Worm (Caenorhabditis elegans): ENCODE results near the gene hda-1.

hda-1 gene

ce11 chrV:14505745-14506214 lies 19.4 kb upstream of the hda-1 start:
- TF ChIP-seq ceh-45 (GFP tag; IDR thresholded peaks at IDR 0.05) (no peak), ceh-31 (tag; optimal IDR thresholded peaks at IDR 0.05) (peak; percentile 10), rnt-1 (tag; optimal IDR thresholded peaks at IDR 0.05) (peak; percentile 45), syd-9 (tag; optimal IDR thresholded peaks at IDR 0.05) (peak; percentile 11), C08G9.2 (tag; optimal IDR thresholded peaks at IDR 0.05) (peak; percentile 16), elt-2 (tag; optimal IDR thresholded peaks at IDR 0.05) (peak; percentile 97), unc-3 (GFP tag; conservative IDR thresholded peaks at IDR 0.05) (no peak), unc-3 (tag; optimal IDR thresholded peaks at IDR 0.05) (no peak), ref-2 (tag; optimal IDR thresholded peaks at IDR 0.05) (peak; percentile 79), ahr-1 (tag; optimal IDR thresholded peaks at IDR 0.05) (no peak), pag-3 (tag; optimal IDR thresholded peaks at IDR 0.05; ENCODE audit: borderline replicate concordance) (no peak), ceh-34 (tag; optimal IDR thresholded peaks at IDR 0.05) (no peak), ceh-22 (tag; optimal IDR thresholded peaks at IDR 0.05) (no peak), tbx-7 (tag; optimal IDR thresholded peaks at IDR 0.05) (no peak)

- peak; percentile 6 for TF ChIP-seq unc-55 (GFP tag; optimal IDR thresholded peaks at IDR 0.05)
- no peak for TF ChIP-seq ceh-19 (GFP tag; optimal IDR thresholded peaks at IDR 0.05)
- no peak for TF ChIP-seq zip-5 (tag; optimal IDR thresholded peaks at IDR 0.05)
- TF ChIP-seq lim-6 (tag; optimal IDR thresholded peaks at IDR 0.05) = no peak
- TF ChIP-seq K09A11.1 (tag; optimal IDR thresholded peaks at IDR 0.05; ENCODE audit: insufficient read depth) = no peak
- TF ChIP-seq dve-1 (tag; optimal IDR thresholded peaks at IDR 0.05) = no peak
- TF ChIP-seq unc-42 (tag; optimal IDR thresholded peaks at IDR 0.05) = no peak
- TF ChIP-seq ceh-45 (GFP tag; IDR thresholded peaks at IDR 0.05) = no peak
- TF ChIP-seq gmeb-2 (tag; optimal IDR thresholded peaks at IDR 0.05) = no peak
- TF ChIP-seq rnt-1 (tag; optimal IDR thresholded peaks at IDR 0.05) = peak; percentile 22
- TF ChIP-seq ceh-31 (tag; optimal IDR thresholded peaks at IDR 0.05) = no peak
- no peak for TF ChIP-seq fkh-6 (tag; optimal IDR thresholded peaks at IDR 0.05)
- TF ChIP-seq elt-2 (tag; optimal IDR thresholded peaks at IDR 0.05) = peak; percentile 3
- TF ChIP-seq lin-11 (tag; optimal IDR thresholded peaks at IDR 0.05) = no peak
- no peak for TF ChIP-seq ceh-14 (tag; optimal IDR thresholded peaks at IDR 0.05)
- TF ChIP-seq nfya-1 (tag; optimal IDR thresholded peaks at IDR 0.05) = no peak
Measured at ce11 chrV:14506713-14507675, 18.2 kb upstream of the hda-1 start.

DNA sequence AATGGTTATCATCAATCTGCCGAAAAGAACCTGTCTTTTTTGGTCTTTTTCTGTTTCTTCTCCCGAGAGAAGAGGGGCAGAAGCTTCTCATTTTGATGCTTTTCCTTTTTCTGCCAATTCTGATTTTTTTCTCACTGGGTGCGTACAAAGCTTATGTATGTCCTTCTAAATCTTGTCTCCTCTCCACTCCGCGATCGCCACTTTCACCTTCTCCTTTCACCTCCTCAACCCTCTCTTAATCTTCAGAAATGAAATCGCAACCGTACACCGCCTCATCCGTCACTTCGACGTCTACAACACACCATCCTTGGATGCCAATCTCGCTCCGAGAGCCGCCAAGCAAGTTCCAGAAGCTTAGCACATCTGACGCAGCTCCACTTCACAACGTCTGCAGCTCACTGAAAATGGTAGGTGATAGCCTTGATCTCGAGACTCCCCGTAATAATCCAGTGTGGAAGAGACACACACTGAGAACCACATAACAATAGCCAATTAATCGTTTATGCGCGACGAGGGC lies 17.1 kb upstream of the hda-1 start, which contains the start of gene R02D5.1:
TSS of gene R02D5.1 (plus strand) at position 245 of the 517 bp plus-strand sequence.
- no peak for TF ChIP-seq sox-4 (tag; optimal IDR thresholded peaks at IDR 0.05)
- peak; percentile 4 for TF ChIP-seq T23F11.4 (GFP tag; optimal IDR thresholded peaks at IDR 0.05)
- peak; percentile 77 for TF ChIP-seq ref-2 (tag; optimal IDR thresholded peaks at IDR 0.05)
- no peak for TF ChIP-seq fax-1 (tag; optimal IDR thresholded peaks at IDR 0.05)
- no peak for TF ChIP-seq ceh-34 (tag; optimal IDR thresholded peaks at IDR 0.05)

DNA sequence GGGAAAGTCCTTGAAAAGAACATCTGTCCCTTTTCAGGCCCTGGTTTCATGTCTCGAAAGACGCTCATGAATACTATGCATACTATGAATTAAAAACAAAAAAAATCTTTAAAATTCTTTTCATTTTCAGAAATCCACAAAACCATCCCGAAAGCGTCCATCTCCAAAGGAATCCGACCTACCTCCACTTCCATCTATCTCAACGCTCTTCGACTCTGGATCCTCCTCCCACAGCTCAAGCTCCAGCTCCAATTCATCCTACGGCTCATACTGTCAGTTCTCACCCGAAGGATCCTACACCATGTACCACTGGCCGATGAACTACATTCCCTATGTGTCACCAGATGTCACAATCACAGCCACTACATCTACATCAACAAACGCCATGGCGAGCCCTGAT lies 16.6 kb upstream of the hda-1 start:
- TF ChIP-seq mec-3 (tag; optimal IDR thresholded peaks at IDR 0.05; ENCODE audit: borderline replicate concordance) (no peak), ttx-3 (tag; optimal IDR thresholded peaks at IDR 0.05) (no peak), rnt-1 (tag; optimal IDR thresholded peaks at IDR 0.05) (no peak), pha-4 (tag; optimal IDR thresholded peaks at IDR 0.05) (no peak), odd-2 (tag; optimal IDR thresholded peaks at IDR 0.05) (no peak)

Data from whole organism, late embryonic.